Fruit fly (Drosophila melanogaster): ENCODE measurements around the gene RpL26.

The RpL26 gene

dm6 chr3L:18914100-18914683 lies 15.5 kb downstream of the RpL26 start, which contains the start of gene COX6AL2:
Gene COX6AL2 (minus strand): TSS chr3L:18914150.
- TF ChIP-seq CG3919 (GFP tag; optimal IDR thresholded peaks at IDR 0.05) (no peak), CG10631 (GFP tag; optimal IDR thresholded peaks at IDR 0.05) (no peak), CG11902 (GFP tag; optimal IDR thresholded peaks at IDR 0.05) (no peak), Ets21C (GFP tag; optimal IDR thresholded peaks at IDR 0.05) (no peak), CG6792 (GFP tag; optimal IDR thresholded peaks at IDR 0.05) (no peak), Smox (GFP tag; optimal IDR thresholded peaks at IDR 0.05) (no peak), topi (GFP tag; optimal IDR thresholded peaks at IDR 0.05) (no peak), dac (GFP tag; optimal IDR thresholded peaks at IDR 0.05) (no peak), fd59A (GFP tag; optimal IDR thresholded peaks at IDR 0.05) (no peak), CG6854 (GFP tag; optimal IDR thresholded peaks at IDR 0.05) (no peak)

- TF ChIP-seq vri (GFP tag; optimal IDR thresholded peaks at IDR 0.05) = no peak
- TF ChIP-seq Met (GFP tag; optimal IDR thresholded peaks at IDR 0.05) = no peak
- no peak for TF ChIP-seq Gug (GFP tag; IDR thresholded peaks at IDR 0.05)
- TF ChIP-seq svp (GFP tag) = no peak
These were observed 17.8 kb downstream of the RpL26 start for dm6 chr3L:18916466-18916865.

dm6 chr3L:18917281-18917680 lies 18.6 kb downstream of the RpL26 start, which contains the start of gene CG6839:
Gene CG6839 (plus strand): TSS chr3L:18917581.
- TF ChIP-seq CG8632 (GFP tag; optimal IDR thresholded peaks at IDR 0.05) (no peak), Sox102F (GFP tag; optimal IDR thresholded peaks at IDR 0.05) (no peak)

dm6 chr3L:18920219-18920618 lies 21.5 kb downstream of the RpL26 start, which contains the start of gene CG18223:
Gene CG18223 (minus strand): TSS chr3L:18920319.
- TF ChIP-seq Hr38 (GFP tag; optimal IDR thresholded peaks at IDR 0.05) (no peak), CG11762 (GFP tag; optimal IDR thresholded peaks at IDR 0.05; ENCODE audit: insufficient read depth) (no peak), salr (GFP tag; optimal IDR thresholded peaks at IDR 0.05) (no peak), CG32006 (GFP tag; optimal IDR thresholded peaks at IDR 0.05) (no peak), acj6 (GFP tag; optimal IDR thresholded peaks at IDR 0.05) (no peak), CG34406 (GFP tag; optimal IDR thresholded peaks at IDR 0.05) (no peak), CG11902 (GFP tag; optimal IDR thresholded peaks at IDR 0.05) (no peak), CG16779 (tag; optimal IDR thresholded peaks at IDR 0.05) (no peak)

dm6 chr3L:18922086-18922485 lies 23.4 kb downstream of the RpL26 start, which contains the start of gene CG3819:
Gene CG3819 (minus strand): TSS chr3L:18922108.
- no peak for TF ChIP-seq CG6854 (GFP tag; optimal IDR thresholded peaks at IDR 0.05)
- TF ChIP-seq dsx (GFP tag; optimal IDR thresholded peaks at IDR 0.05; ENCODE audit: poor library complexity, severe bottlenecking) = no peak
- no peak for TF ChIP-seq Eip78C (GFP tag)

dm6 chr3L:18924790-18925189 lies 26.1 kb downstream of the RpL26 start, which contains the start of gene CG43049:
Gene CG43049 (plus strand): TSS chr3L:18925090.
- TF ChIP-seq CG8632 (GFP tag; optimal IDR thresholded peaks at IDR 0.05) (no peak), cyc (GFP tag; optimal IDR thresholded peaks at IDR 0.05) (no peak), esn (GFP tag; optimal IDR thresholded peaks at IDR 0.05) (no peak), OdsH (GFP tag; optimal IDR thresholded peaks at IDR 0.05) (no peak), CG10631 (GFP tag; optimal IDR thresholded peaks at IDR 0.05) (no peak), CG8119 (GFP tag; IDR thresholded peaks at IDR 0.05) (no peak), Lpt (GFP tag; optimal IDR thresholded peaks at IDR 0.05) (no peak), Hr38 (GFP tag; optimal IDR thresholded peaks at IDR 0.05) (no peak), svp (GFP tag) (no peak), CG16779 (tag; optimal IDR thresholded peaks at IDR 0.05) (no peak), achi (GFP tag; optimal IDR thresholded peaks at IDR 0.05) (no peak), fd59A (GFP tag; optimal IDR thresholded peaks at IDR 0.05) (no peak)

Data from whole organism, prepupa.